Fruit fly (Drosophila melanogaster) whole organism, embryonic: Measurements from ENCODE around the gene Tmep.

Source experiments
- Atf6 ChIP-seq: fragments of 200-800 bp; sonication (Bioruptor generic); IDR thresholded peaks from 2 replicates; pipeline ENCODE4 v1.3.6; 2022; ENCODE audit warnings: missing biosample characterization, missing genetic modification characterization
- B-H1 ChIP-seq: fragments of 200-800 bp; sonication (Bioruptor generic); IDR thresholded peaks from 3 replicates; pipeline ENCODE4 v1.3.6; 2022; ENCODE audit warnings: missing biosample characterization, missing genetic modification characterization
- Bgb ChIP-seq: fragments of 200-800 bp; sonication (Bioruptor generic); IDR thresholded peaks from 2 replicates; pipeline ENCODE4 v1.3.6; 2022; ENCODE audit warnings: missing biosample characterization, missing genetic modification characterization; ENCODE audit not compliant: partially characterized antibody
- CG10979 ChIP-seq: fragments of 200-800 bp; sonication (Bioruptor generic); optimal IDR thresholded peaks from 2 replicates; lab custom pipeline; 2018; ENCODE audit warnings: missing biosample characterization, mild to moderate bottlenecking, missing genetic modification characterization, moderate library complexity
- CG11560 ChIP-seq: fragments of 200-800 bp; sonication (Bioruptor generic); IDR thresholded peaks from 3 replicates; pipeline ENCODE4 v1.3.6; 2022; ENCODE audit warnings: missing biosample characterization, missing genetic modification characterization
- CG11723 ChIP-seq: fragments of 200-800 bp; sonication (Bioruptor generic); optimal IDR thresholded peaks from 2 replicates; lab custom pipeline; 2017; ENCODE audit warnings: missing biosample characterization, mild to moderate bottlenecking, missing genetic modification characterization
- CG13296 ChIP-seq: fragments of 200-800 bp; sonication (Bioruptor generic); optimal IDR thresholded peaks from 3 replicates; lab custom pipeline; 2018; ENCODE audit warnings: missing biosample characterization, mild to moderate bottlenecking, missing genetic modification characterization
- CG15514 ChIP-seq: fragments of 200-800 bp; sonication (Bioruptor generic); optimal IDR thresholded peaks from 3 replicates; lab custom pipeline; 2017; ENCODE audit warnings: missing biosample characterization, missing genetic modification characterization, mild to moderate bottlenecking, moderate library complexity, missing genetic modification reagents
- CG17328 ChIP-seq: fragments of 200-800 bp; sonication (Bioruptor generic); IDR thresholded peaks from 2 replicates; pipeline ENCODE4 v1.3.6; 2022; ENCODE audit warnings: missing biosample characterization, missing genetic modification characterization
- CG17385 ChIP-seq: fragments of 200-800 bp; sonication (Bioruptor generic); optimal IDR thresholded peaks from 3 replicates; lab custom pipeline; 2018; ENCODE audit warnings: missing biosample characterization, mild to moderate bottlenecking, missing genetic modification characterization
- CG17612 ChIP-seq: fragments of 200-800 bp; sonication (Bioruptor generic); IDR thresholded peaks from 2 replicates; pipeline ENCODE4 v1.3.6; 2022; ENCODE audit warnings: missing biosample characterization, missing genetic modification characterization
- CG1832 ChIP-seq: fragments of 200-800 bp; sonication (Bioruptor generic); optimal IDR thresholded peaks from 2 replicates; lab custom pipeline; 2017; ENCODE audit warnings: missing biosample characterization, mild to moderate bottlenecking, missing genetic modification characterization, inconsistent platforms
- CG2129 ChIP-seq: fragments of 200-800 bp; sonication (Bioruptor generic); IDR thresholded peaks from 2 replicates; pipeline ENCODE4 v1.3.6; 2022; ENCODE audit warnings: missing biosample characterization, missing genetic modification characterization; ENCODE audit not compliant: partially characterized antibody
- CG2202 ChIP-seq: fragments of 200-800 bp; sonication (Bioruptor generic); optimal IDR thresholded peaks from 2 replicates; lab custom pipeline; 2018; ENCODE audit warnings: missing biosample characterization, mild to moderate bottlenecking, missing genetic modification characterization
- CG2875 ChIP-seq: fragments of 200-800 bp; sonication (Bioruptor generic); optimal IDR thresholded peaks from 2 replicates; lab custom pipeline; 2017; ENCODE audit warnings: missing biosample characterization, mild to moderate bottlenecking, missing genetic modification characterization, missing genetic modification reagents
- CG2889 ChIP-seq: fragments of 200-800 bp; sonication (Bioruptor generic); IDR thresholded peaks from 3 replicates; pipeline ENCODE4 v1.3.6; 2022; ENCODE audit warnings: missing biosample characterization, missing genetic modification characterization
- CG31224 ChIP-seq: fragments of 200-800 bp; sonication (Bioruptor generic); IDR thresholded peaks from 2 replicates; pipeline ENCODE4 v1.3.6; 2022; ENCODE audit warnings: missing biosample characterization, missing genetic modification characterization
- CG32532 ChIP-seq: fragments of 200-800 bp; sonication (Bioruptor generic); IDR thresholded peaks from 2 replicates; pipeline ENCODE4 v1.3.6; 2022; ENCODE audit warnings: missing biosample characterization, missing genetic modification characterization
- CG3995 ChIP-seq: fragments of 200-800 bp; sonication (Bioruptor generic); optimal IDR thresholded peaks from 3 replicates; lab custom pipeline; 2016; ENCODE audit warnings: missing biosample characterization, missing genetic modification characterization
- CG5245 ChIP-seq: fragments of 200-800 bp; sonication (Bioruptor generic); optimal IDR thresholded peaks from 3 replicates; lab custom pipeline; 2016; ENCODE audit warnings: missing biosample characterization, missing genetic modification characterization
- CG5953 ChIP-seq: fragments of 200-800 bp; sonication (Bioruptor generic); IDR thresholded peaks from 2 replicates; pipeline ENCODE4 v1.3.6; 2022; ENCODE audit warnings: missing biosample characterization, missing genetic modification characterization
- CG6689 ChIP-seq: fragments of 200-800 bp; sonication (Bioruptor generic); IDR thresholded peaks from 2 replicates; pipeline ENCODE4 v1.3.6; 2022; ENCODE audit warnings: missing biosample characterization, missing genetic modification characterization
- CG7372 ChIP-seq: fragments of 200-800 bp; sonication (Bioruptor generic); IDR thresholded peaks from 2 replicates; pipeline ENCODE4 v1.3.6; 2022; ENCODE audit warnings: missing biosample characterization, missing genetic modification characterization
- CG8290 ChIP-seq, 3 experiments: fragments of 200-800 bp; sonication (Bioruptor generic); optimal IDR thresholded peaks; 2 replicates each; lab custom pipeline; 2016 to 2019; ENCODE audit warnings: missing biosample characterization in 3 of 3, missing genetic modification characterization in 3 of 3, mild to moderate bottlenecking in 2 of 3, moderate library complexity in 1 of 3
- CG8924 ChIP-seq: fragments of 200-800 bp; optimal IDR thresholded peaks from 3 replicates; lab custom pipeline; 2019; ENCODE audit warnings: missing biosample characterization, mild to moderate bottlenecking, missing genetic modification characterization, moderate library complexity
- CG9727 ChIP-seq: fragments of 200-800 bp; sonication (Bioruptor generic); optimal IDR thresholded peaks from 3 replicates; lab custom pipeline; 2017; ENCODE audit warnings: missing biosample characterization, mild to moderate bottlenecking, missing genetic modification characterization
- E2f2 ChIP-seq: fragments of 200-800 bp; sonication (Bioruptor generic); IDR thresholded peaks from 2 replicates; pipeline ENCODE4 v1.3.6; 2022; ENCODE audit warnings: missing biosample characterization, missing genetic modification characterization
- Fer3 ChIP-seq: fragments of 200-800 bp; sonication (Bioruptor generic); optimal IDR thresholded peaks from 2 replicates; lab custom pipeline; 2018; ENCODE audit warnings: missing biosample characterization, mild to moderate bottlenecking, missing genetic modification characterization, moderate library complexity
- Gug ChIP-seq: fragments of 200-800 bp; sonication (Bioruptor generic); IDR thresholded peaks from 4 replicates; pipeline ENCODE4 v1.3.6; 2022; ENCODE audit warnings: missing biosample characterization, missing genetic modification characterization
- Hr39 ChIP-seq: fragments of >200 bp; optimal IDR thresholded peaks from 2 replicates; lab custom pipeline; 2017
- Hr51 ChIP-seq, 2 experiments: fragments of 200-800 bp; sonication (Bioruptor generic); optimal IDR thresholded peaks; 2 replicates in 1 of 2; 3 replicates in 1 of 2; lab custom pipeline; 2016 to 2018; ENCODE audit warnings: missing biosample characterization in 2 of 2, missing genetic modification characterization in 2 of 2, mild to moderate bottlenecking in 1 of 2, moderate library complexity in 1 of 2
- MESR4 ChIP-seq: fragments of 200-800 bp; sonication (Bioruptor generic); optimal IDR thresholded peaks from 2 replicates; lab custom pipeline; 2018; ENCODE audit warnings: missing biosample characterization, mild to moderate bottlenecking, missing genetic modification characterization, moderate library complexity
- Nf-YA ChIP-seq: fragments of 200-800 bp; sonication (Bioruptor generic); IDR thresholded peaks from 2 replicates; pipeline ENCODE4 v1.3.6; 2022; ENCODE audit warnings: missing biosample characterization, missing genetic modification characterization
- Oli ChIP-seq: fragments of 200-800 bp; sonication (Bioruptor generic); optimal IDR thresholded peaks from 2 replicates; lab custom pipeline; 2018; ENCODE audit warnings: missing biosample characterization, mild to moderate bottlenecking, missing genetic modification characterization, moderate library complexity
- PHDP ChIP-seq: fragments of 200-800 bp; sonication (Bioruptor generic); optimal IDR thresholded peaks from 3 replicates; lab custom pipeline; 2018; ENCODE audit warnings: missing biosample characterization, mild to moderate bottlenecking, missing genetic modification characterization, moderate library complexity
- ac ChIP-seq: fragments of 200-800 bp; sonication (Bioruptor generic); optimal IDR thresholded peaks from 3 replicates; lab custom pipeline; 2017; ENCODE audit warnings: missing biosample characterization, mild to moderate bottlenecking, missing genetic modification characterization
- btn ChIP-seq: fragments of 200-800 bp; sonication (Bioruptor generic); optimal IDR thresholded peaks from 2 replicates; lab custom pipeline; 2016; ENCODE audit warnings: missing biosample characterization, missing genetic modification characterization
- chinmo ChIP-seq: fragments of 200-800 bp; sonication (Bioruptor generic); IDR thresholded peaks from 4 replicates; pipeline ENCODE4 v1.3.6; 2022; ENCODE audit warnings: missing biosample characterization, missing genetic modification characterization; ENCODE audit not compliant: partially characterized antibody
- crol ChIP-seq: fragments of 200-800 bp; sonication (Bioruptor generic); IDR thresholded peaks from 2 replicates; pipeline ENCODE4 v1.3.6; 2022; ENCODE audit warnings: missing biosample characterization, missing genetic modification characterization
- dysf ChIP-seq: fragments of 200-800 bp; sonication (Bioruptor generic); IDR thresholded peaks from 3 replicates; pipeline ENCODE4 v1.3.6; 2022; ENCODE audit warnings: missing biosample characterization, missing genetic modification characterization
- eyg ChIP-seq: fragments of 200-800 bp; sonication (Bioruptor generic); optimal IDR thresholded peaks from 3 replicates; lab custom pipeline; 2016; ENCODE audit warnings: missing biosample characterization, missing genetic modification characterization
- klu ChIP-seq: fragments of 200-800 bp; sonication (Bioruptor generic); IDR thresholded peaks from 2 replicates; pipeline ENCODE4 v1.3.6; 2022; ENCODE audit warnings: missing biosample characterization, missing genetic modification characterization
- knrl ChIP-seq: fragments of 200-800 bp; sonication (Bioruptor generic); IDR thresholded peaks from 3 replicates; pipeline ENCODE4 v1.3.6; 2022; ENCODE audit warnings: missing biosample characterization, missing genetic modification characterization; ENCODE audit not compliant: partially characterized antibody
- maf-S ChIP-seq: fragments of 200-800 bp; sonication (Bioruptor generic); optimal IDR thresholded peaks from 2 replicates; lab custom pipeline; 2016; ENCODE audit warnings: missing biosample characterization, missing genetic modification characterization
- onecut ChIP-seq: fragments of 200-800 bp; sonication (Bioruptor generic); IDR thresholded peaks from 2 replicates; pipeline ENCODE4 v1.3.6; 2022; ENCODE audit warnings: missing biosample characterization, missing genetic modification characterization
- prd ChIP-seq, 3 experiments: fragments of >200 bp in 2 of 3; fragments of 200-800 bp in 1 of 3; sonication (Bioruptor generic) in 1 of 3; optimal IDR thresholded peaks in 2 of 3; IDR thresholded peaks in 1 of 3; 2 replicates in 2 of 3; 3 replicates in 1 of 3; pipeline versions ENCODE4 v1.3.6 to Lab custom; 2017 to 2022; ENCODE audit warnings: missing biosample characterization in 1 of 3, missing genetic modification characterization in 1 of 3
- seq ChIP-seq: fragments of 200-800 bp; sonication (Bioruptor generic); IDR thresholded peaks from 2 replicates; pipeline ENCODE4 v1.3.6; 2022; ENCODE audit warnings: missing biosample characterization, missing genetic modification characterization
- wdn ChIP-seq: fragments of 200-800 bp; sonication (Bioruptor generic); IDR thresholded peaks from 2 replicates; pipeline ENCODE4 v1.3.6; 2022; ENCODE audit warnings: missing biosample characterization, missing genetic modification characterization
- zf30C ChIP-seq: fragments of 200-800 bp; sonication (Bioruptor generic); optimal IDR thresholded peaks from 3 replicates; lab custom pipeline; 2018; ENCODE audit warnings: missing biosample characterization, mild to moderate bottlenecking, missing genetic modification characterization
- zfh1 ChIP-seq: fragments of 200-800 bp; sonication (Bioruptor generic); IDR thresholded peaks from 3 replicates; pipeline ENCODE4 v1.3.6; 2022; ENCODE audit warnings: missing biosample characterization, missing genetic modification characterization

Gene Tmep

dm6 chr3L:1609611-1610010, 40.6 kb downstream of the Tmep start (continued):
- TF ChIP-seq zf30C (GFP tag; lab: Kevin White, UChicago) (no peak), knrl (no peak), CG2875 (no peak), CG17612 (GFP tag; lab: Robert Waterston, UW) (no peak), klu (peak; percentile 54), E2f2 (no peak; the same call in 1 of the 2 replicates), zfh1 (no peak), CG8924 (peak; percentile 32), chinmo (GFP tag; lab: Robert Waterston, UW) (no peak), Gug (GFP tag; lab: Robert Waterston, UW) (peak; percentile 57; the same call in 2 of the 4 replicates), CG5245 (no peak), PHDP (peak; percentile 48), MESR4 (GFP tag; lab: Kevin White, UChicago) (no peak), Atf6 (peak; percentile 70), Fer3 (peak; percentile 42), dysf (GFP tag; lab: Robert Waterston, UW) (peak; percentile 74), CG11560 (tag; lab: Robert Waterston, UW) (peak; percentile 24; the same call in 1 of the 3 replicates), CG13296 (GFP tag; lab: Kevin White, UChicago) (peak; percentile 12), CG3995 (GFP tag; lab: Kevin White, UChicago) (no peak), CG9727 (GFP tag; lab: Kevin White, UChicago) (peak; percentile 55), onecut (GFP tag; lab: Robert Waterston, UW) (no peak), CG10979 (tag; lab: Kevin White, UChicago) (no peak), btn (GFP tag; lab: Kevin White, UChicago) (no peak), Bgb (no peak), crol (no peak), CG11723 (no peak), Hr39 (lab: Kevin White, UChicago) (no peak), B-H1 (GFP tag; lab: Robert Waterston, UW) (no peak), CG1832 (GFP tag; lab: Kevin White, UChicago) (no peak), CG32532 (GFP tag; lab: Robert Waterston, UW) (peak; percentile 66; the same call in 1 of the 2 replicates), seq (no peak), CG7372 (peak; percentile 48; the same call in 1 of the 2 replicates), CG8290 (GFP tag; optimal IDR thresholded peaks at IDR 0.05; lab: Kevin White, UChicago) (no peak), CG8290 (tag; optimal IDR thresholded peaks at IDR 0.05; lab: Kevin White, UChicago) (peak in 1 of 2 experiments; percentile 25), maf-S (no peak), CG15514 (GFP tag; lab: Kevin White, UChicago) (peak; percentile 17), Oli (tag; lab: Kevin White, UChicago) (peak; percentile 41), wdn (0 out of 2 replicates have a peak, but pooled peaks have one; percentile 36), CG17385 (GFP tag; lab: Kevin White, UChicago) (peak; percentile 9), CG2129 (no peak), Hr51 (GFP tag; optimal IDR thresholded peaks at IDR 0.05; lab: Kevin White, UChicago) (peak in 1 of 2 experiments; percentile 39), ac (no peak), Nf-YA (GFP tag; lab: Robert Waterston, UW) (no peak), CG2202 (tag; lab: Kevin White, UChicago) (no peak), CG2889 (0 out of 3 replicates have a peak, but pooled peaks have one; percentile 14), eyg (GFP tag; lab: Kevin White, UChicago) (no peak), CG5953 (GFP tag; lab: Robert Waterston, UW) (no peak), CG17328 (0 out of 2 replicates have a peak, but pooled peaks have one; percentile 20), CG6689 (GFP tag; lab: Robert Waterston, UW) (peak; percentile 44; the same call in 1 of the 2 replicates), prd (optimal IDR thresholded peaks at IDR 0.05; lab: Kevin White, UChicago) (no peak), prd (GFP tag; IDR thresholded peaks at IDR 0.05; lab: Robert Waterston, UW) (peak; percentile 44; the same call in 1 of the 3 replicates), CG31224 (GFP tag; lab: Robert Waterston, UW) (peak; percentile 57)
